Fruit fly (Drosophila melanogaster): Measurements from ENCODE around the gene CG17186.

The CG17186 gene

DNA sequence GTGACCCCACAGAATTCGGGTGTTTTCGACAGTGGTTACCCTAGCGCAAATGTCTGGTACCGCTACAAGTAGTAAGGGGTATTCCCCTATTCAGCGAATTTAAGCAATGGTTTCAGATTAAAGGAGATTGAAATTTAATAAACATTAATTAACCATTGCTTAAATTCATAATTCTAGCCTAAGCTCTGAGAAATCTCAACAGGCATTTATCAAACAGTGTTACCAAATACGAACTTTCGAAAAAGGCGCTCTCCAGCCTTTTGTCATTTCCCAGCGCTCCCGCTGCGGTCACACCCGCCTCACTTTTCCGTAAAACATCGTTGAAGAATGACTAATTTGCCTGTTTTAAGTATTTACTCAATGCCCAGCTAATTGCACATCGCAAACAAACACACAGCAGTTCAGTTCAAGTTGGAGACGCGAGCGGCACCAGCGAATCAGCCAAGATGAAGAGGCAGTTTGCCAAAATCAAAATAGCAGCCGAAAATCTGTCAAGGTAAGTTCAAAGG lies 27.6 kb upstream of the CG17186 start, which contains the start of the genes Surf6 and RhoGAP92B (continued):
- no peak for TF ChIP-seq pan (optimal IDR thresholded peaks at IDR 0.05)
- peak in 1 of 2 experiments; percentile 30 for TF ChIP-seq pan (GFP tag; optimal IDR thresholded peaks at IDR 0.05 in 1 of 2, IDR thresholded peaks at IDR 0.05 in 1 of 2)
- peak; percentile 44 for TF ChIP-seq CG17802 (tag; optimal IDR thresholded peaks at IDR 0.05)
- peak; percentile 78 for TF ChIP-seq CG13287 (GFP tag; IDR thresholded peaks at IDR 0.05; ENCODE audit: partially characterized antibody)
- 0 out of 2 replicates have a peak, but pooled peaks have one; percentile 28 for TF ChIP-seq sna (GFP tag; IDR thresholded peaks at IDR 0.05; ENCODE audit: partially characterized antibody)
- peak; percentile 84 for TF ChIP-seq E2f2 (GFP tag; IDR thresholded peaks at IDR 0.05)
- peak; percentile 16 for TF ChIP-seq fu2 (GFP tag; optimal IDR thresholded peaks at IDR 0.05)
- no peak; the same call in 2 of the 3 replicates for TF ChIP-seq Opbp (GFP tag; IDR thresholded peaks at IDR 0.05; ENCODE audit: partially characterized antibody)
- TF ChIP-seq cwo (GFP tag; optimal IDR thresholded peaks at IDR 0.05), result peak; percentile 95
- TF ChIP-seq CG12299 (tag; optimal IDR thresholded peaks at IDR 0.05), result peak; percentile 55
- TF ChIP-seq scrt (GFP tag; optimal IDR thresholded peaks at IDR 0.05), result peak; percentile 56
- TF ChIP-seq zfh2 (GFP tag; optimal IDR thresholded peaks at IDR 0.05), result peak; percentile 29
- no peak for TF ChIP-seq fru (optimal IDR thresholded peaks at IDR 0.05)
- no peak for TF ChIP-seq crol (GFP tag; IDR thresholded peaks at IDR 0.05)
- TF ChIP-seq sim (GFP tag; IDR thresholded peaks at IDR 0.05), result 0 out of 2 replicates have a peak, but pooled peaks have one; percentile 8
- TF ChIP-seq gcm2 (GFP tag; optimal IDR thresholded peaks at IDR 0.05), result no peak
- TF ChIP-seq CG31365 (tag; optimal IDR thresholded peaks at IDR 0.05), result peak; percentile 49
- peak; percentile 70 for TF ChIP-seq Vsx1 (GFP tag; optimal IDR thresholded peaks at IDR 0.05)
- TF ChIP-seq CG9609 (GFP tag; optimal IDR thresholded peaks at IDR 0.05), result peak; percentile 54
- no peak for TF ChIP-seq HLH3B (GFP tag; IDR thresholded peaks at IDR 0.05)
- no peak for TF ChIP-seq pnt (GFP tag; optimal IDR thresholded peaks at IDR 0.05)
- TF ChIP-seq CG3163 (GFP tag; optimal IDR thresholded peaks at IDR 0.05), result peak; percentile 38
- TF ChIP-seq ara (GFP tag; IDR thresholded peaks at IDR 0.05), result peak; percentile 45; the same call in 1 of the 2 replicates
- TF ChIP-seq CG12942 (GFP tag; optimal IDR thresholded peaks at IDR 0.05), result peak; percentile 49
- TF ChIP-seq CG10979 (tag; optimal IDR thresholded peaks at IDR 0.05), result peak; percentile 53
- TF ChIP-seq dmrt11E (tag; optimal IDR thresholded peaks at IDR 0.05), result peak; percentile 50
- no peak for TF ChIP-seq CG15479 (GFP tag; optimal IDR thresholded peaks at IDR 0.05)
- peak; percentile 38 for TF ChIP-seq CG10147 (GFP tag; optimal IDR thresholded peaks at IDR 0.05)
- TF ChIP-seq tup (GFP tag; optimal IDR thresholded peaks at IDR 0.05), result no peak
- no peak for TF ChIP-seq gt (GFP tag; IDR thresholded peaks at IDR 0.05)
- TF ChIP-seq CG8290 (GFP tag; optimal IDR thresholded peaks at IDR 0.05), result peak; percentile 34
- TF ChIP-seq CG8290 (tag; optimal IDR thresholded peaks at IDR 0.05), result peak; percentile 31 to 64
- TF ChIP-seq vnd (GFP tag; IDR thresholded peaks at IDR 0.05; ENCODE audit: partially characterized antibody), result no peak
- TF ChIP-seq CG6854 (GFP tag; optimal IDR thresholded peaks at IDR 0.05), result peak; percentile 11
- peak; percentile 75 for TF ChIP-seq Dp (GFP tag; optimal IDR thresholded peaks at IDR 0.05)
- TF ChIP-seq pfk (GFP tag; optimal IDR thresholded peaks at IDR 0.05), result peak; percentile 0
- TF ChIP-seq gcm (GFP tag; optimal IDR thresholded peaks at IDR 0.05), result peak; percentile 63
- TF ChIP-seq Meics (GFP tag; optimal IDR thresholded peaks at IDR 0.05), result peak; percentile 69
- no peak for TF ChIP-seq CG11247 (GFP tag; IDR thresholded peaks at IDR 0.05)
- 0 out of 3 replicates have a peak, but pooled peaks have one; percentile 41 for TF ChIP-seq Optix (GFP tag; IDR thresholded peaks at IDR 0.05)
- peak; percentile 47 for TF ChIP-seq odd (GFP tag; optimal IDR thresholded peaks at IDR 0.05)
- TF ChIP-seq NK7.1 (GFP tag; optimal IDR thresholded peaks at IDR 0.05), result peak; percentile 12
- peak; percentile 35 for TF ChIP-seq CG1647 (GFP tag; optimal IDR thresholded peaks at IDR 0.05)
- TF ChIP-seq lab (GFP tag; optimal IDR thresholded peaks at IDR 0.05), result peak; percentile 79
- TF ChIP-seq az2 (GFP tag; optimal IDR thresholded peaks at IDR 0.05), result peak; percentile 55
- peak; percentile 58; the same call in 2 of the 3 replicates for TF ChIP-seq zfh1 (GFP tag; IDR thresholded peaks at IDR 0.05)
- no peak for TF ChIP-seq Bgb (GFP tag; IDR thresholded peaks at IDR 0.05; ENCODE audit: partially characterized antibody)
- TF ChIP-seq nmo (GFP tag; optimal IDR thresholded peaks at IDR 0.05), result peak; percentile 86
- TF ChIP-seq Trl (optimal IDR thresholded peaks at IDR 0.05), result no peak
- peak; percentile 77 for TF ChIP-seq Trl (GFP tag; optimal IDR thresholded peaks at IDR 0.05)
- TF ChIP-seq CG9876 (GFP tag; optimal IDR thresholded peaks at IDR 0.05), result no peak

Measured in whole organism, embryonic.